Worm (Caenorhabditis elegans): ENCODE measurements around the gene F45E6.1.

- no peak for TF ChIP-seq nhr-237 (tag; optimal IDR thresholded peaks at IDR 0.05)
- no peak for TF ChIP-seq unc-62 (GFP tag; optimal IDR thresholded peaks at IDR 0.05)
- no peak for TF ChIP-seq aly-2 (tag; optimal IDR thresholded peaks at IDR 0.05)
- no peak for TF ChIP-seq nhr-12 (tag; optimal IDR thresholded peaks at IDR 0.05)
- TF ChIP-seq snpc-4 (tag; optimal IDR thresholded peaks at IDR 0.05): no peak
- TF ChIP-seq nhr-77 (tag; optimal IDR thresholded peaks at IDR 0.05): no peak
- TF ChIP-seq lsy-2 (tag; optimal IDR thresholded peaks at IDR 0.05): peak in 1 of 2 experiments; percentile 57
- no peak for TF ChIP-seq lin-39 (tag; optimal IDR thresholded peaks at IDR 0.05)
- TF ChIP-seq skn-1 (tag; optimal IDR thresholded peaks at IDR 0.05): no peak
- TF ChIP-seq fos-1 (tag; optimal IDR thresholded peaks at IDR 0.05): peak; percentile 20
- TF ChIP-seq nhr-6 (tag; optimal IDR thresholded peaks at IDR 0.05): peak; percentile 19
- TF ChIP-seq lin-13 (GFP tag; optimal IDR thresholded peaks at IDR 0.05): peak; percentile 47
- TF ChIP-seq unc-39 (tag; optimal IDR thresholded peaks at IDR 0.05): no peak
- TF ChIP-seq lin-11 (tag; optimal IDR thresholded peaks at IDR 0.05): no peak
These were observed 19.2 kb downstream of the F45E6.1 start for ce11 chrX:12458021-12458420.

Data from whole organism, L2 larva.